Worm (Caenorhabditis elegans) whole organism, mixed stage, embryonic: ENCODE measurements around the gene ppk-2.

Experiments
- M03D4.4 ChIP-seq: sonication (generic microtip); optimal IDR thresholded peaks from 2 replicates; lab custom pipeline; 2017; ENCODE audit warnings: mild to moderate bottlenecking, missing genetic modification characterization, missing compliant biosample characterization
- bed-3 ChIP-seq: fragments of 200-800 bp; sonication (Bioruptor generic); optimal IDR thresholded peaks from 3 replicates; lab custom pipeline; 2018; ENCODE audit warnings: mild to moderate bottlenecking, missing genetic modification characterization, moderate library complexity, missing compliant biosample characterization
- blmp-1 ChIP-seq: fragments of 150-350 bp; optimal IDR thresholded peaks from 2 replicates; lab custom pipeline; 2014; ENCODE audit warnings: missing biosample characterization, missing genetic modification characterization
- ceh-39 ChIP-seq: fragments of 150-350 bp; optimal IDR thresholded peaks from 2 replicates; lab custom pipeline; 2014; ENCODE audit warnings: missing biosample characterization, missing genetic modification characterization
- ceh-43 ChIP-seq: fragments of 200-800 bp; sonication (Bioruptor generic); optimal IDR thresholded peaks from 2 replicates; lab custom pipeline; 2018; ENCODE audit warnings: mild to moderate bottlenecking, missing genetic modification characterization, moderate library complexity, missing compliant biosample characterization
- ceh-83 ChIP-seq: fragments of 200-800 bp; sonication (Bioruptor generic); optimal IDR thresholded peaks from 2 replicates; lab custom pipeline; 2018; ENCODE audit warnings: mild to moderate bottlenecking, missing genetic modification characterization, missing compliant biosample characterization
- cnd-1 ChIP-seq: fragments of 200-800 bp; sonication (Bioruptor generic); optimal IDR thresholded peaks from 2 replicates; lab custom pipeline; 2018; ENCODE audit warnings: mild to moderate bottlenecking, missing genetic modification characterization, missing compliant biosample characterization
- elt-1 ChIP-seq: sonication (generic microtip); optimal IDR thresholded peaks from 2 replicates; lab custom pipeline; 2017; ENCODE audit warnings: missing genetic modification characterization, mild to moderate bottlenecking, missing compliant biosample characterization, antibody characterized with exemption, moderate library complexity, borderline replicate concordance; ENCODE audit not compliant: insufficient read depth
- flh-1 ChIP-seq: fragments of 200-800 bp; sonication (Bioruptor generic); optimal IDR thresholded peaks from 2 replicates; lab custom pipeline; 2018; ENCODE audit warnings: mild to moderate bottlenecking, missing genetic modification characterization, moderate library complexity, missing compliant biosample characterization
- ham-2 ChIP-seq: fragments of 200-800 bp; sonication (Bioruptor generic); optimal IDR thresholded peaks from 2 replicates; lab custom pipeline; 2018; ENCODE audit warnings: mild to moderate bottlenecking, missing genetic modification characterization, missing compliant biosample characterization
- hlh-1 ChIP-seq: fragments of 150-350 bp; optimal IDR thresholded peaks from 2 replicates; lab custom pipeline; 2014; ENCODE audit warnings: missing biosample characterization, missing genetic modification reagents, missing genetic modification characterization
- lin-13 ChIP-seq: fragments of 150-350 bp; optimal IDR thresholded peaks from 2 replicates; lab custom pipeline; 2014; ENCODE audit warnings: missing biosample characterization, missing genetic modification characterization
- lin-32 ChIP-seq: fragments of 200-800 bp; sonication (Bioruptor generic); optimal IDR thresholded peaks from 2 replicates; lab custom pipeline; 2018; ENCODE audit warnings: mild to moderate bottlenecking, missing genetic modification characterization, missing compliant biosample characterization
- lsy-2 ChIP-seq: fragments of 150-350 bp; optimal IDR thresholded peaks from 2 replicates; lab custom pipeline; 2014; ENCODE audit warnings: missing biosample characterization, missing genetic modification characterization
- mab-5 ChIP-seq: fragments of 150-350 bp; optimal IDR thresholded peaks from 2 replicates; lab custom pipeline; 2014; ENCODE audit warnings: missing biosample characterization, missing genetic modification characterization
- mep-1 ChIP-seq: fragments of 150-350 bp; optimal IDR thresholded peaks from 2 replicates; lab custom pipeline; 2017; ENCODE audit warnings: missing biosample characterization, missing genetic modification reagents, missing genetic modification characterization, inconsistent platforms
- mls-2 ChIP-seq: sonication (generic microtip); optimal IDR thresholded peaks from 2 replicates; lab custom pipeline; 2016; ENCODE audit warnings: mild to moderate bottlenecking, missing genetic modification characterization, moderate library complexity, missing compliant biosample characterization
- nhr-12 ChIP-seq: fragments of 150-350 bp; optimal IDR thresholded peaks from 2 replicates; lab custom pipeline; 2014; ENCODE audit warnings: missing biosample characterization, missing genetic modification characterization
- nhr-2 ChIP-seq: fragments of 150-350 bp; optimal IDR thresholded peaks from 2 replicates; lab custom pipeline; 2014; ENCODE audit warnings: missing biosample characterization, missing genetic modification characterization
- nhr-237 ChIP-seq: fragments of 150-350 bp; optimal IDR thresholded peaks from 2 replicates; lab custom pipeline; 2014; ENCODE audit warnings: missing biosample characterization, missing genetic modification characterization
- nhr-28 ChIP-seq: fragments of 150-350 bp; optimal IDR thresholded peaks from 2 replicates; lab custom pipeline; 2014; ENCODE audit warnings: missing biosample characterization, missing genetic modification characterization
- nhr-76 ChIP-seq: sonication (generic microtip); optimal IDR thresholded peaks from 2 replicates; lab custom pipeline; 2017; ENCODE audit warnings: missing biosample characterization, missing genetic modification characterization
- pha-4 ChIP-seq: fragments of 150-350 bp; optimal IDR thresholded peaks from 2 replicates; lab custom pipeline; 2018; ENCODE audit warnings: missing biosample characterization, missing genetic modification reagents, missing genetic modification characterization
- sem-2 ChIP-seq: fragments of 200-800 bp; sonication (Bioruptor generic); optimal IDR thresholded peaks from 2 replicates; lab custom pipeline; 2018; ENCODE audit warnings: mild to moderate bottlenecking, missing genetic modification characterization, missing compliant biosample characterization
- snpc-4 ChIP-seq: fragments of 150-350 bp; optimal IDR thresholded peaks from 2 replicates; lab custom pipeline; 2014; ENCODE audit warnings: missing biosample characterization, missing genetic modification characterization
- sptf-1 ChIP-seq: sonication (generic microtip); optimal IDR thresholded peaks from 2 replicates; lab custom pipeline; 2017; ENCODE audit warnings: mild to moderate bottlenecking, missing genetic modification characterization, moderate library complexity, missing compliant biosample characterization
- tbx-8 ChIP-seq: fragments of 200-800 bp; sonication (Bioruptor generic); optimal IDR thresholded peaks from 2 replicates; lab custom pipeline; 2018; ENCODE audit warnings: mild to moderate bottlenecking, missing genetic modification characterization, moderate library complexity, missing compliant biosample characterization
- unc-39 ChIP-seq: fragments of 150-350 bp; optimal IDR thresholded peaks from 2 replicates; lab custom pipeline; 2014; ENCODE audit warnings: missing biosample characterization, missing genetic modification characterization
- unc-62 ChIP-seq: fragments of 150-350 bp; optimal IDR thresholded peaks from 2 replicates; lab custom pipeline; 2014; ENCODE audit warnings: missing biosample characterization, missing genetic modification reagents, missing genetic modification characterization
- zip-8 ChIP-seq: fragments of 150-350 bp; optimal IDR thresholded peaks from 2 replicates; lab custom pipeline; 2014; ENCODE audit warnings: missing biosample characterization, missing genetic modification characterization
- ztf-11 ChIP-seq: fragments of 150-350 bp; optimal IDR thresholded peaks from 2 replicates; lab custom pipeline; 2014; ENCODE audit warnings: missing biosample characterization, missing genetic modification characterization

The ppk-2 gene

DNA sequence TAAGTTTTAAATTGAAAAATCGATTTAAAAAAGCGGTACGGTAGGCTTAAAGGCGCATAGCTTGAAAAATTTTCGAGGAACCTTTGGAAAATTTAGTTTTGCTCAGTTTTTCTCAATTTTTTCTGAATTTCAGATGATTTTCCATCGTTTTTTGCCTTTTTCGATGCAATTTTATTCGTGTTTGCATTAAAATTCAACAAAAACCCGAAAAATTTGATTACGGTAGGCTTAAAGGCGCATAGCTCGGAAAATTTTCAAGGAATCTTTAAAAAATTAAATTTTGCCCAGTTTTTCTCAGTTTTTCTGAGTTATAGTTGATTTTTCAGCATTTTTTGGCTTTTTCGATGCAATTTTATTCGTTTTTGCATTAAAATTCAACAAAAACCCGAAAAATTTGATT is 785 bp upstream of the ppk-2 start:
- no peak for TF ChIP-seq nhr-12 (tag; lab: Kevin White, UChicago)
- TF ChIP-seq pha-4 (tag; lab: Kevin White, UChicago), result no peak
- no peak for TF ChIP-seq ztf-11 (tag; lab: Kevin White, UChicago)
- no peak for TF ChIP-seq ceh-43 (GFP tag; lab: Kevin White, UChicago)
- no peak for TF ChIP-seq sptf-1 (tag; lab: Kevin White, UChicago)
- no peak for TF ChIP-seq nhr-28 (tag; lab: Kevin White, UChicago)
- no peak for TF ChIP-seq ceh-83 (GFP tag; lab: Kevin White, UChicago)
- no peak for TF ChIP-seq bed-3 (GFP tag; lab: Kevin White, UChicago)
- TF ChIP-seq unc-62 (GFP tag; lab: Kevin White, UChicago), result no peak
- no peak for TF ChIP-seq nhr-237 (tag; lab: Kevin White, UChicago)
- TF ChIP-seq flh-1 (GFP tag; lab: Kevin White, UChicago), result no peak
- TF ChIP-seq M03D4.4 (tag; lab: Kevin White, UChicago), result no peak
- TF ChIP-seq mab-5 (tag; lab: Kevin White, UChicago), result no peak
- TF ChIP-seq nhr-76 (tag; lab: Kevin White, UChicago), result no peak
- TF ChIP-seq tbx-8 (GFP tag; lab: Kevin White, UChicago), result no peak
- TF ChIP-seq lin-13 (tag; lab: Kevin White, UChicago), result no peak
- TF ChIP-seq nhr-2 (tag; lab: Kevin White, UChicago), result no peak
- no peak for TF ChIP-seq lsy-2 (tag; lab: Kevin White, UChicago)
- no peak for TF ChIP-seq cnd-1
- TF ChIP-seq ceh-39 (tag; lab: Kevin White, UChicago), result no peak

DNA sequence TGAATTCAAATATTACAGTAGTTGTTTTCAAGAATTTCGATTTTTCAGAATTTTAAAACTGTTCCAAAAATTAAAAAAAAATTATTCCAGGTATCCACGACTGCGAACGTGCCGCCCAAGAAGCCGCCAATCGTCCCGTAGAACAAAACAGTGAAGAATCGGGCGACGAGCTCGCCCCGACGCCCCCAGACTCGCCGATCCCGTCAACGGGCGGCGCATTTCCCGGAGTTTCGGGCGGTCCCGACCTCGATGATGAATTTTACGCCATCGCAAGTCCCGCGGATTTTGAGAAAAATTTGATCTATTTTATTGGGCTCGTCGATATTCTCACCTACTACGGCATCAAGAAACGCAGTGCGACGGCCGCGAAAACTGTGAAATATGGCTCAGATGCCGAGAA is 3.8 kb downstream of the ppk-2 start:
- no peak for TF ChIP-seq nhr-237 (tag; lab: Kevin White, UChicago)
- TF ChIP-seq nhr-12 (tag; lab: Kevin White, UChicago), result no peak
- no peak for TF ChIP-seq blmp-1 (tag; lab: Kevin White, UChicago)
- no peak for TF ChIP-seq M03D4.4 (tag; lab: Kevin White, UChicago)
- no peak for TF ChIP-seq lin-13 (tag; lab: Kevin White, UChicago)
- TF ChIP-seq cnd-1, result no peak
- no peak for TF ChIP-seq lin-32 (GFP tag; lab: Kevin White, UChicago)
- no peak for TF ChIP-seq ztf-11 (tag; lab: Kevin White, UChicago)
- TF ChIP-seq zip-8 (tag; lab: Kevin White, UChicago), result no peak
- no peak for TF ChIP-seq elt-1 (tag; lab: Kevin White, UChicago)
- TF ChIP-seq bed-3 (GFP tag; lab: Kevin White, UChicago), result no peak
- TF ChIP-seq tbx-8 (GFP tag; lab: Kevin White, UChicago), result no peak
- TF ChIP-seq flh-1 (GFP tag; lab: Kevin White, UChicago), result no peak
- no peak for TF ChIP-seq snpc-4 (tag; lab: Kevin White, UChicago)
- TF ChIP-seq nhr-2 (tag; lab: Kevin White, UChicago), result no peak
- TF ChIP-seq mep-1 (tag; lab: Kevin White, UChicago), result no peak
- TF ChIP-seq nhr-28 (tag; lab: Kevin White, UChicago), result no peak
- TF ChIP-seq ceh-43 (GFP tag; lab: Kevin White, UChicago), result no peak
- TF ChIP-seq lsy-2 (tag; lab: Kevin White, UChicago), result no peak

DNA sequence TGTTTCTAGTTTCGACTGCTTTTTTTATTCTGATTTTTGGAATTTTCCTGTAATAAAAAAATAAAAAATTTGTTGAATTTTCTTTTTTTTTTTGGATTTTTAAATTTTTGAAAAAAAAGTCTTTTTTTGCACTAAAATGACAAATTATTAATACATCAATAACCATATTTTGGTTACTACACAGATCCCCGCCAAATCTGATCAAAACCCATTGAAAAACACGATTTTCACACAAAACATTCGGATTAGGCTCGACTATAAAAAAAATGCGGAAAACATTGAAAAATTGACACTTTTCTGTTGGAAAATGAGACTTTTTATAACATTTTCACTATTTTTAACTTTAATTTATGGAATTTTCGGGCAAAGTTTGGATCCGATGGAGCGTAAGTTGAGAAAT is 8.2 kb downstream of the ppk-2 start, which contains the start of gene Y48G9A.7:
Gene Y48G9A.7 (plus strand): TSS at position 301 of the 400 bp plus-strand sequence.
- TF ChIP-seq hlh-1 (no peak), elt-1 (tag; lab: Kevin White, UChicago) (no peak), sem-2 (GFP tag; lab: Kevin White, UChicago) (no peak), mls-2 (tag; lab: Kevin White, UChicago) (no peak), zip-8 (tag; lab: Kevin White, UChicago) (no peak), blmp-1 (tag; lab: Kevin White, UChicago) (no peak), flh-1 (GFP tag; lab: Kevin White, UChicago) (no peak), snpc-4 (tag; lab: Kevin White, UChicago) (no peak), unc-39 (no peak)

DNA sequence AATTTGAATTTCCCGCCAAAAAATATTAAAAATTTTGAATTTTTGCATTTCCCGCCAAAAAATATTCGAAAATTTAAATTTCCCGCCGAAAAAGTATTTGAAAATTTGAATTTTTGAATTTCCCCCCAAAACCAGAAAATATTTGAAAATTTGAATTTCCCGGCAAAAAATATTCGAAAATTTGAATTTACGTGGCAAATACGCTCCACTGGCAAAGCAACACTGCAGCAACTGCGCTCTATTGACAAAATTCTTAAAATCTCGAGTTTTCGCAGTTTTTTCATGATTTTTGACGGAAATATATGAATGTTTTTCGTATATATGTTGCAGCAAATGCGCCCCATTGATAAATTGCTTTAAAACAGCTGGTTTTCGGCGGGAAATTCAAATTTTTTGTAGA is 9.3 kb downstream of the ppk-2 start:
- TF ChIP-seq bed-3 (GFP tag; lab: Kevin White, UChicago) (no peak), ztf-11 (tag; lab: Kevin White, UChicago) (no peak), lin-13 (tag; lab: Kevin White, UChicago) (no peak), M03D4.4 (tag; lab: Kevin White, UChicago) (no peak), mep-1 (tag; lab: Kevin White, UChicago) (no peak), pha-4 (tag; lab: Kevin White, UChicago) (no peak), elt-1 (tag; lab: Kevin White, UChicago) (no peak), ham-2 (GFP tag; lab: Kevin White, UChicago) (no peak)
